Worm (Caenorhabditis elegans): ENCODE measurements around the gene C45B2.3.

Gene C45B2.3

DNA sequence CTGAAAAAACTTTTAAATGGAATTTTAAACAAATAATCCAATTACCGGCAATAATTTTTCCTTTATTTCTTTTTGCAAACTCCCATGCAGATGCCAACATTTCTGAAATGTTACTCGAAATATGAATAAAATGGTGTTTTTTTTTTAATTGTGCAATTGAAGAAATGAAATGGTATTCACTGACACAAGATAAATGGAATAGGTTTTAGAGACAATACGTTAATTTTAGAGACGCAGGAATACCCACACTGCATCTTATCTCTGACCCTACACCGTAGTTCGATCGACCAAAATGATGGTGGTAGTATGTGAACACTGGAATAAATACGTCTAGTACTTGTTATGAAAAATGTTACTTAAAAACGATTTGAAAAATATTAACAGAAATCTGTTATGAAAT lies 30.1 kb downstream of the C45B2.3 start, which contains the start of gene prx-3:
TSS of gene prx-3 (minus strand) at position 101 of the 400 bp plus-strand sequence.
- peak; percentile 54 for TF ChIP-seq elt-2 (tag; optimal IDR thresholded peaks at IDR 0.05)
- TF ChIP-seq pqm-1 (tag; optimal IDR thresholded peaks at IDR 0.05) = no peak

- TF ChIP-seq mdl-1 (tag; optimal IDR thresholded peaks at IDR 0.05) (no peak), ama-1 (optimal IDR thresholded peaks at IDR 0.05) (no peak), fos-1 (tag; optimal IDR thresholded peaks at IDR 0.05) (no peak), ztf-4 (tag; optimal IDR thresholded peaks at IDR 0.05) (no peak), nhr-12 (tag; optimal IDR thresholded peaks at IDR 0.05) (no peak), nhr-43 (tag; optimal IDR thresholded peaks at IDR 0.05; ENCODE audit: poor library complexity, severe bottlenecking) (no peak), nhr-11 (tag; optimal IDR thresholded peaks at IDR 0.05) (no peak), ceh-82 (tag; optimal IDR thresholded peaks at IDR 0.05) (no peak), hmg-11 (tag; optimal IDR thresholded peaks at IDR 0.05) (no peak), ceh-28 (tag; optimal IDR thresholded peaks at IDR 0.05) (no peak), elt-1 (tag; optimal IDR thresholded peaks at IDR 0.05) (no peak), nhr-67 (tag; optimal IDR thresholded peaks at IDR 0.05) (no peak), nhr-28 (tag; optimal IDR thresholded peaks at IDR 0.05) (no peak), lin-15B (tag; optimal IDR thresholded peaks at IDR 0.05) (no peak), ZK546.5 (tag; optimal IDR thresholded peaks at IDR 0.05) (no peak), pha-4 (tag; optimal IDR thresholded peaks at IDR 0.05) (no peak), ztf-11 (tag; optimal IDR thresholded peaks at IDR 0.05) (no peak), pqm-1 (tag; optimal IDR thresholded peaks at IDR 0.05) (no peak), aly-2 (tag; optimal IDR thresholded peaks at IDR 0.05) (no peak)
Measured at ce11 chrX:6115502-6115901, 32.7 kb downstream of the C45B2.3 start, which contains the start of gene C15H9.3. C15H9.3 (plus strand) TSS chrX:6115802.

DNA sequence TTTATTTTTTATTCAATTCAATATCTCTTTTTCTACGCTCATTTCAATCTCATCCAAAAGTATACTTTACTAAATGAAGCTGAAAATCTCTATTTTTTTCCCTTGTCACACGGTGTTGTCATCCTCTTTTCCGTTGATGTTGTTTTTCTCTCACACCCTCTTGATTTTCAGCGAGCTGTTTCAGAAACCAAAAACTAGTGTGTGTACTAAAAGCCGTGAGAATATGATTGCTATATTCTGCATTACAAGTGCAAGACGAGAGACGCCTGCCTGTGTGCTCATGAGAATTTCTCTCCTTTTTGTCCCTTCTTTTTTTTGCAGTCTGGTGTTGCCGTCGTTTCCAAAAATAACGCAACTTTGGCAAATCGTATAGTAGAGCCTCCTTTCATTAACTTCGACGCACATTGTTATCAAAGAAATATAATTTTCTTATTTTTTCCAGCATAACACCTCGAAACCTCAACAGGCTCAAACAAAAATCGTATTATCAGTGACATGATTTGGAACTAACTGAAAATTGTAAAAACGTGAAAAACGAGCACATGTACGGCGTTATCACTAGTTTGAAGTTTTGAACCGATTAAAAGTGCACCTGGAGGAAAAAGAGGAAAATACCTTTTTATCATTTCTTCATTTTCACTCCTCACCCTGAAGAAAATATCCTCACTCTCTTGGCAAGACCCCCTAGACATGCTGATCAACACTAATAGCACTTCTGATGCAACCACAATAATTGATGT lies 35.5 kb downstream of the C45B2.3 start, which contains the start of gene C15H9.2:
TSS of gene C15H9.2 (plus strand) at position 441 of the 740 bp plus-strand sequence.
- no peak for TF ChIP-seq nhr-43 (tag; optimal IDR thresholded peaks at IDR 0.05; ENCODE audit: poor library complexity, severe bottlenecking)
- TF ChIP-seq unc-62 (GFP tag; optimal IDR thresholded peaks at IDR 0.05) = no peak
- TF ChIP-seq snpc-4 (tag; optimal IDR thresholded peaks at IDR 0.05) = no peak
- TF ChIP-seq nhr-12 (tag; optimal IDR thresholded peaks at IDR 0.05) = no peak
- TF ChIP-seq elt-2 (tag; optimal IDR thresholded peaks at IDR 0.05) = peak; percentile 74
- TF ChIP-seq ceh-82 (tag; optimal IDR thresholded peaks at IDR 0.05) = no peak
- TF ChIP-seq pqm-1 (tag; optimal IDR thresholded peaks at IDR 0.05) = peak; percentile 47
- TF ChIP-seq fkh-2 (tag; optimal IDR thresholded peaks at IDR 0.05) = no peak
- no peak for TF ChIP-seq tbx-2 (tag; optimal IDR thresholded peaks at IDR 0.05)
- no peak for TF ChIP-seq elt-3 (tag; optimal IDR thresholded peaks at IDR 0.05)
- TF ChIP-seq nfya-1 (tag; optimal IDR thresholded peaks at IDR 0.05; ENCODE audit: insufficient read depth) = peak; percentile 6

DNA sequence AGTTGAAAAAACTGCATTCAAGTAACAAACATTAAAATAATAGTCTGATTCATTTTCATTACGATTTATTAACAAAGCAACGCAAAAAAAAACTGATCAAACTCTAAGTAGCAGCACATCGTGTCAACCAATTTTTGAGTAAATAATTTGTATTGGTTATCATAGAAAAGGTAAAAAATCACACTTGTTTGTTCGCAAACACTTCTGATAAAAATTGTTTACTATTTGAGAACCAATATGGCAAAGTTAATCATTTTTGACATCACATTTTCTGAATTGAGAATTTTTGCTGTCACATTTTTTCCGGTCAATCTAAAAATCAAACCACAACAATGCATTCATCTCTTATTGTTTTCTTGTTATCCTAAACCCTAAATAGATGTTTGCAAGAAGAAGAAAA lies 38.5 kb downstream of the C45B2.3 start:
- TF ChIP-seq lsy-12 (tag; optimal IDR thresholded peaks at IDR 0.05) (no peak), daf-12 (tag; optimal IDR thresholded peaks at IDR 0.05) (no peak), nhr-43 (tag; optimal IDR thresholded peaks at IDR 0.05; ENCODE audit: poor library complexity, severe bottlenecking) (no peak), nhr-25 (tag; optimal IDR thresholded peaks at IDR 0.05) (no peak), nhr-23 (tag; optimal IDR thresholded peaks at IDR 0.05) (no peak), zag-1 (tag; optimal IDR thresholded peaks at IDR 0.05) (no peak), elt-2 (tag; optimal IDR thresholded peaks at IDR 0.05) (peak; percentile 27), pqm-1 (tag; optimal IDR thresholded peaks at IDR 0.05) (peak; percentile 15), pha-4 (tag; optimal IDR thresholded peaks at IDR 0.05) (peak; percentile 89), elt-3 (tag; optimal IDR thresholded peaks at IDR 0.05) (no peak)

DNA sequence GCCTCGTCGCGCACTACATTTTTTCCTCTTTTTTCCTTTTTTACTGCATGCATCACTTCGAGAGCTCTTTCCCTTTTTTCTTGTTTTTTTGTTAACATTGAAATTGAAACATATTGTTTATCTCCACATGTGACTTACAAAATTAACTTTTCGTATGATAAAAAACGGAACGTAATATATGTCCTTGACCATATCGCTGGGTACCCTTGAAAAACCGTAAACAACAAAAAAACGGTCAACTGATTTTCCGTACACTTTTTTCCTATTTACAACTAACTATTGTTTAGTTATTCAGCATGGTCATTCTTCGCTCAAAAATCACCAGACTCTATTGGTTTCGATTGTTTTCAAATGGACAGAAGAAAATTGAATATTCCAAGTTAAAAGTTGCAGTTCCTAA lies 39.3 kb downstream of the C45B2.3 start, which contains the start of gene nnt-1:
TSS of gene nnt-1 (plus strand) at position 286 of the 400 bp plus-strand sequence.
- no peak for TF ChIP-seq elt-1 (tag; optimal IDR thresholded peaks at IDR 0.05)
- no peak for TF ChIP-seq unc-62 (GFP tag; optimal IDR thresholded peaks at IDR 0.05)
- TF ChIP-seq ztf-11 (tag; optimal IDR thresholded peaks at IDR 0.05) = no peak
- TF ChIP-seq ztf-4 (tag; optimal IDR thresholded peaks at IDR 0.05) = no peak
- no peak for TF ChIP-seq nhr-237 (tag; optimal IDR thresholded peaks at IDR 0.05)
- peak; percentile 37 for TF ChIP-seq pha-4 (tag; optimal IDR thresholded peaks at IDR 0.05)

Measured in whole organism, L3 larva.